Worm (Caenorhabditis elegans): ENCODE results near the gene T04F8.3.

Gene T04F8.3

DNA sequence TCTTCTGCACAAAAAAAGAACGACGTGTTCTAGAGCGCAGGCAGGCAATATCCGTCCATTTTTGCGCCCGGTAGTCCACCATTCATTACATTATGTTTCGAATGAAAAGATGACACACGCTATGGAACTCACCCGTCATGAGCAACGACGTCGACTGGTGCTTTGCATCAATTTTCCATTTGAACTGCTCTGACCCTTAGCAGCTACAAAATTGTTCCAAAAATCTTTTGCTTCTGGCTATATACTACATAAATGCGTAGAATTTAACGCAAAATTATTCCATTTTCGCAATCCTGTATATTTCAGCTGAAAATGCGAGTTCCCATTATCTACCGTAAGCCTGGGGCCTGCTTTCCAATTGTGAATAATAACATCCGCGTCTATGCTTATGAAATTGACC is at the start of gene T04F8.3:
TSS of gene T04F8.3 (plus strand) at position 301 of the 400 bp plus-strand sequence.
- TF ChIP-seq set-16 (GFP tag; IDR thresholded peaks at IDR 0.05) = no peak
- TF ChIP-seq unc-130 (GFP tag; optimal IDR thresholded peaks at IDR 0.05) = no peak
- TF ChIP-seq nhr-77 (tag; optimal IDR thresholded peaks at IDR 0.05) = no peak
- TF ChIP-seq daf-19 (GFP tag; conservative IDR thresholded peaks at IDR 0.05) = no peak
- no peak for TF ChIP-seq duxl-1 (tag; optimal IDR thresholded peaks at IDR 0.05; ENCODE audit: poor library complexity)

ce11 chrX:11617387-11617786 is 41.0 kb upstream of the T04F8.3 start, which contains the start of gene F52D10.4:
F52D10.4 (plus strand) TSS chrX:11617470.
- no peak for TF ChIP-seq daf-19 (GFP tag; conservative IDR thresholded peaks at IDR 0.05)
- TF ChIP-seq nhr-11 (tag; optimal IDR thresholded peaks at IDR 0.05) = no peak
- peak in 1 of 2 experiments; percentile 62 for TF ChIP-seq unc-62 (GFP tag; optimal IDR thresholded peaks at IDR 0.05 in 1 of 2)
- no peak for TF ChIP-seq unc-62 (tag; optimal IDR thresholded peaks at IDR 0.05)

DNA sequence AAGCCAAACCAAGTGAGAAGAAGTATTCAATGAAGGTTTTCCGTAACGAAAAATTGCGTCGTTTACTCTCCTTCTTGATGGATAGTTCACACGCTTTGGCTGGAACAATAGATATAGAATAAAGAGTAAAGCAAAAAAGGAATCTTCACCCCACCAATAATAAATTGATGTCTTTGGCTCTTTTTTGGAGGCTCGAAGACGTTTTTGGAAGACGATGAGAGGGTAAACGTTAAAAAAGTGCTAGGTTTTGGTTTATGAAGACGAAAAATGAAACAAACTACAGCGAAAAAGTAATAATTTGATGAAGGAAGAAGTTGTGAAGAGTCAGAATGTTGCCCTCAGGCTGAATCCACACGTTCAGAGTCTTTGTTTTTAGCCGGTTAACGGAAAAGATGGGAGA is 36.4 kb upstream of the T04F8.3 start, which contains the start of gene sto-3:
TSS of gene sto-3 (minus strand) at position 101 of the 400 bp plus-strand sequence.
- TF ChIP-seq zfp-2 (tag; optimal IDR thresholded peaks at IDR 0.05) (no peak), nhr-41 (GFP tag; IDR thresholded peaks at IDR 0.05) (no peak), fkh-10 (GFP tag; optimal IDR thresholded peaks at IDR 0.05) (no peak), nhr-237 (tag; optimal IDR thresholded peaks at IDR 0.05) (no peak), rbr-2 (tag; optimal IDR thresholded peaks at IDR 0.05) (no peak), fos-1 (tag; optimal IDR thresholded peaks at IDR 0.05) (no peak), mep-1 (tag; optimal IDR thresholded peaks at IDR 0.05) (no peak), ZK337.2 (GFP tag; IDR thresholded peaks at IDR 0.05) (no peak), mxl-2 (GFP tag; conservative IDR thresholded peaks at IDR 0.05) (no peak), F26F4.8 (GFP tag; conservative IDR thresholded peaks at IDR 0.05) (no peak), nhr-11 (tag; optimal IDR thresholded peaks at IDR 0.05) (no peak), mdl-1 (tag; optimal IDR thresholded peaks at IDR 0.05) (no peak), nhr-25 (tag; optimal IDR thresholded peaks at IDR 0.05; ENCODE audit: borderline replicate concordance, insufficient read depth) (no peak), D1046.2 (GFP tag; IDR thresholded peaks at IDR 0.05) (no peak), zip-11 (GFP tag; IDR thresholded peaks at IDR 0.05) (no peak), tag-97 (GFP tag; IDR thresholded peaks at IDR 0.05) (no peak)

- TF ChIP-seq nhr-76 (tag; optimal IDR thresholded peaks at IDR 0.05) = no peak
- no peak for TF ChIP-seq ceh-62 (tag; optimal IDR thresholded peaks at IDR 0.05)
- no peak for TF ChIP-seq dmd-8 (GFP tag; IDR thresholded peaks at IDR 0.05)
- TF ChIP-seq vab-7 (GFP tag; IDR thresholded peaks at IDR 0.05) = no peak
- no peak for TF ChIP-seq mes-2 (tag; optimal IDR thresholded peaks at IDR 0.05; ENCODE audit: poor library complexity, severe bottlenecking)
- no peak for TF ChIP-seq nhr-10 (tag; optimal IDR thresholded peaks at IDR 0.05)
- TF ChIP-seq hlh-30 (tag; optimal IDR thresholded peaks at IDR 0.05; ENCODE audit: insufficient read depth) = no peak
- TF ChIP-seq daf-8 (GFP tag; IDR thresholded peaks at IDR 0.05) = no peak
- no peak for TF ChIP-seq dmd-6 (GFP tag; IDR thresholded peaks at IDR 0.05)
- TF ChIP-seq ama-1 (optimal IDR thresholded peaks at IDR 0.05) = no peak
- no peak for TF ChIP-seq T20F7.1 (GFP tag; optimal IDR thresholded peaks at IDR 0.05)
- TF ChIP-seq nhr-25 (tag; optimal IDR thresholded peaks at IDR 0.05; ENCODE audit: borderline replicate concordance, insufficient read depth) = no peak
- TF ChIP-seq ceh-82 (tag; optimal IDR thresholded peaks at IDR 0.05) = no peak
These were observed 35.0 kb upstream of the T04F8.3 start for ce11 chrX:11623442-11623841.

DNA sequence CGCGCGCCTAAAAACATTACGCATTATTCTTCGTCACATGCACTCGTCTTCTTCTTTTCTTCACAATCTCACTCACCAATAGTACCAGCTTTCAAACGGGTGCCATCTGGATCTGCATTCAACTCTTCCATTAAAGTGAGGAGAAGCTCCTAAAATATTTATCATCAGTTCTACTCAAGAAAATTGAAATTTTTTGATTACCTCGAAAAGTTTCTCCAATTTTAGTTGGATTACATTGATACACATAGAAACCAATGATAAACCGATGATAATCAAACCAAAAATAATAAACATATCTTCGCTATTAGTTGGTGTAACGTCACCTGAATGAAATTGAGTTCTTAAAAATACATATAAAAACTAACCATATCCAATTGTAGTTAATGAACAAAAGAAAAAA is 33.8 kb upstream of the T04F8.3 start:
- TF ChIP-seq ceh-32 (tag; optimal IDR thresholded peaks at IDR 0.05; ENCODE audit: poor library complexity) = no peak
- peak; percentile 91 for TF ChIP-seq aha-1 (tag)

Measured in whole organism, L4 larva.